Worm (Caenorhabditis elegans) whole organism, late embryonic: ENCODE data around the gene Y46H3D.1.

Experiments
- C08G9.2 ChIP-seq: sonication (generic microtip); optimal IDR thresholded peaks from 2 replicates; lab custom pipeline; 2016; ENCODE audit warnings: mild to moderate bottlenecking, missing genetic modification characterization, moderate library complexity, missing compliant biosample characterization
- F13H6.1 ChIP-seq: sonication (generic microtip); optimal IDR thresholded peaks from 2 replicates; lab custom pipeline; 2016; ENCODE audit warnings: missing genetic modification characterization, missing compliant biosample characterization
- K09A11.1 ChIP-seq: sonication (generic microtip); optimal IDR thresholded peaks from 2 replicates; lab custom pipeline; 2017; ENCODE audit warnings: antibody characterized with exemption, mild to moderate bottlenecking, missing genetic modification characterization, missing compliant biosample characterization; ENCODE audit not compliant: insufficient read depth
- Y22D7AL.16 ChIP-seq: sonication (generic microtip); optimal IDR thresholded peaks from 2 replicates; lab custom pipeline; 2016; ENCODE audit warnings: missing genetic modification characterization, missing compliant biosample characterization
- ama-1 ChIP-seq: fragments of 150-350 bp; optimal IDR thresholded peaks from 2 replicates; lab custom pipeline; 2014
- ceh-18 ChIP-seq: sonication (generic microtip); optimal IDR thresholded peaks from 2 replicates; lab custom pipeline; 2016; ENCODE audit warnings: missing genetic modification characterization, missing compliant biosample characterization
- ceh-22 ChIP-seq: sonication (generic microtip); optimal IDR thresholded peaks from 2 replicates; lab custom pipeline; 2017; ENCODE audit warnings: missing biosample characterization, missing genetic modification characterization
- ceh-24 ChIP-seq: sonication (generic microtip); optimal IDR thresholded peaks from 2 replicates; lab custom pipeline; 2016; ENCODE audit warnings: mild to moderate bottlenecking, missing genetic modification characterization, missing compliant biosample characterization
- ceh-31 ChIP-seq: sonication (generic microtip); optimal IDR thresholded peaks from 2 replicates; lab custom pipeline; 2016; ENCODE audit warnings: missing genetic modification characterization, missing compliant biosample characterization
- ceh-48 ChIP-seq: sonication (generic microtip); optimal IDR thresholded peaks from 2 replicates; lab custom pipeline; 2016; ENCODE audit warnings: missing genetic modification characterization, inconsistent platforms, missing compliant biosample characterization
- ceh-6 ChIP-seq: fragments of 200-800 bp; sonication (Bioruptor generic); optimal IDR thresholded peaks from 2 replicates; lab custom pipeline; 2018; ENCODE audit warnings: mild to moderate bottlenecking, missing genetic modification characterization, missing compliant biosample characterization
- dmd-4 ChIP-seq: sonication (generic microtip); optimal IDR thresholded peaks from 2 replicates; lab custom pipeline; 2016; ENCODE audit warnings: borderline replicate concordance, missing genetic modification characterization, missing compliant biosample characterization
- dve-1 ChIP-seq: sonication (generic microtip); optimal IDR thresholded peaks from 2 replicates; lab custom pipeline; 2017; ENCODE audit warnings: antibody characterized with exemption, mild to moderate bottlenecking, missing genetic modification characterization, missing compliant biosample characterization
- elt-4 ChIP-seq: sonication (generic microtip); optimal IDR thresholded peaks from 2 replicates; lab custom pipeline; 2016; ENCODE audit warnings: missing genetic modification characterization, missing compliant biosample characterization
- eyg-1 ChIP-seq: sonication (generic microtip); optimal IDR thresholded peaks from 2 replicates; lab custom pipeline; 2016; ENCODE audit warnings: missing genotype, missing genetic modification characterization, missing compliant biosample characterization
- fax-1 ChIP-seq: sonication (generic microtip); optimal IDR thresholded peaks from 2 replicates; lab custom pipeline; 2016; ENCODE audit warnings: missing genotype, missing genetic modification characterization, missing compliant biosample characterization
- fkh-6 ChIP-seq: sonication (generic microtip); optimal IDR thresholded peaks from 2 replicates; lab custom pipeline; 2016; ENCODE audit warnings: missing genetic modification characterization, missing compliant biosample characterization
- gmeb-2 ChIP-seq: sonication (generic microtip); optimal IDR thresholded peaks from 2 replicates; lab custom pipeline; 2016; ENCODE audit warnings: missing genetic modification characterization, inconsistent platforms, missing compliant biosample characterization
- hlh-13 ChIP-seq: fragments of 200-800 bp; sonication (Bioruptor generic); optimal IDR thresholded peaks from 2 replicates; lab custom pipeline; 2018; ENCODE audit warnings: mild to moderate bottlenecking, missing genetic modification characterization, missing compliant biosample characterization
- hlh-30 ChIP-seq: sonication (generic microtip); optimal IDR thresholded peaks from 2 replicates; lab custom pipeline; 2017; ENCODE audit warnings: antibody characterized with exemption, missing genetic modification characterization, missing compliant biosample characterization; ENCODE audit not compliant: insufficient read depth
- hlh-6 ChIP-seq: sonication (generic microtip); optimal IDR thresholded peaks from 2 replicates; lab custom pipeline; 2016; ENCODE audit warnings: missing genotype, missing genetic modification characterization, missing compliant biosample characterization
- lim-6 ChIP-seq: sonication (generic microtip); optimal IDR thresholded peaks from 2 replicates; lab custom pipeline; 2016; ENCODE audit warnings: missing genetic modification characterization, missing compliant biosample characterization
- lin-11 ChIP-seq: fragments of 200-800 bp; sonication (Bioruptor generic); optimal IDR thresholded peaks from 2 replicates; lab custom pipeline; 2018; ENCODE audit warnings: mild to moderate bottlenecking, missing genetic modification characterization, missing compliant biosample characterization
- madf-2 ChIP-seq: sonication (generic microtip); optimal IDR thresholded peaks from 2 replicates; lab custom pipeline; 2017; ENCODE audit warnings: missing genetic modification characterization, missing compliant biosample characterization
- mec-3 ChIP-seq: sonication (generic microtip); optimal IDR thresholded peaks from 2 replicates; lab custom pipeline; 2016; ENCODE audit warnings: borderline replicate concordance, missing genetic modification characterization, missing compliant biosample characterization
- nfya-1 ChIP-seq: sonication (generic microtip); optimal IDR thresholded peaks from 2 replicates; lab custom pipeline; 2017; ENCODE audit warnings: missing genetic modification characterization, mild to moderate bottlenecking, missing compliant biosample characterization, antibody characterized with exemption, moderate library complexity
- nhr-11 ChIP-seq: fragments of 150-350 bp; optimal IDR thresholded peaks from 2 replicates; lab custom pipeline; 2014; ENCODE audit warnings: missing biosample characterization, missing genetic modification characterization
- nhr-232 ChIP-seq: sonication (generic microtip); optimal IDR thresholded peaks from 2 replicates; lab custom pipeline; 2016; ENCODE audit warnings: missing genetic modification characterization, missing compliant biosample characterization
- odd-2 ChIP-seq: sonication (generic microtip); optimal IDR thresholded peaks from 2 replicates; lab custom pipeline; 2017; ENCODE audit warnings: antibody characterized with exemption, mild to moderate bottlenecking, missing genetic modification characterization, missing compliant biosample characterization
- pag-3 ChIP-seq: sonication (generic microtip); optimal IDR thresholded peaks from 2 replicates; lab custom pipeline; 2016; ENCODE audit warnings: missing compliant biosample characterization, missing genetic modification characterization, borderline replicate concordance
- pat-9 ChIP-seq: fragments of 200-800 bp; sonication (Bioruptor generic); optimal IDR thresholded peaks from 2 replicates; lab custom pipeline; 2018; ENCODE audit warnings: mild to moderate bottlenecking, missing genetic modification characterization, moderate library complexity, missing compliant biosample characterization
- pha-2 ChIP-seq: sonication (generic microtip); optimal IDR thresholded peaks from 2 replicates; lab custom pipeline; 2017; ENCODE audit warnings: mild to moderate bottlenecking, missing genetic modification characterization, missing compliant biosample characterization
- pros-1 ChIP-seq: fragments of 150-350 bp; optimal IDR thresholded peaks from 2 replicates; lab custom pipeline; 2014; ENCODE audit warnings: missing biosample characterization, missing genetic modification reagents, missing genetic modification characterization
- ref-2 ChIP-seq: sonication (generic microtip); optimal IDR thresholded peaks from 2 replicates; lab custom pipeline; 2016; ENCODE audit warnings: missing genetic modification characterization, missing compliant biosample characterization
- sox-2 ChIP-seq: fragments of 200-800 bp; sonication (Bioruptor generic); IDR thresholded peaks from 2 replicates; pipeline ENCODE4 v1.3.6; 2022; ENCODE audit warnings: missing genetic modification reagents, missing genetic modification characterization, missing compliant biosample characterization
- sox-4 ChIP-seq: sonication (generic microtip); optimal IDR thresholded peaks from 2 replicates; lab custom pipeline; 2017; ENCODE audit warnings: mild to moderate bottlenecking, missing genetic modification characterization, inconsistent platforms, missing compliant biosample characterization
- tbx-2 ChIP-seq: sonication (generic microtip); optimal IDR thresholded peaks from 2 replicates; lab custom pipeline; 2016; ENCODE audit warnings: missing genetic modification characterization, missing compliant biosample characterization
- tbx-7 ChIP-seq: sonication (generic microtip); optimal IDR thresholded peaks from 2 replicates; lab custom pipeline; 2016; ENCODE audit warnings: missing genotype, missing genetic modification characterization, missing compliant biosample characterization
- ttx-3 ChIP-seq: sonication (generic microtip); optimal IDR thresholded peaks from 2 replicates; lab custom pipeline; 2016; ENCODE audit warnings: missing genetic modification reagents, missing genetic modification characterization, missing compliant biosample characterization
- unc-42 ChIP-seq: sonication (generic microtip); optimal IDR thresholded peaks from 2 replicates; lab custom pipeline; 2016; ENCODE audit warnings: missing genotype, missing genetic modification characterization, missing compliant biosample characterization
- unc-86 ChIP-seq: sonication (generic microtip); optimal IDR thresholded peaks from 2 replicates; lab custom pipeline; 2016; ENCODE audit warnings: missing genetic modification characterization, missing compliant biosample characterization
- zip-5 ChIP-seq: sonication (generic microtip); optimal IDR thresholded peaks from 2 replicates; lab custom pipeline; 2016; ENCODE audit warnings: missing genetic modification characterization, missing compliant biosample characterization

Y46H3D.1 gene

ce11 chrV:1621494-1621893 lies 20.8 kb upstream of the Y46H3D.1 start, which contains the start of gene nhr-117:
TSS of gene nhr-117 (minus strand) at chrV:1621520.
- TF ChIP-seq tbx-7 (tag; lab: Kevin White, UChicago) (no peak), pag-3 (no peak)

- TF ChIP-seq hlh-30 (tag; lab: Kevin White, UChicago) = no peak
- no peak for TF ChIP-seq ceh-48 (tag; lab: Kevin White, UChicago)
- no peak for TF ChIP-seq sox-4 (tag; lab: Kevin White, UChicago)
- TF ChIP-seq gmeb-2 (tag; lab: Kevin White, UChicago) = no peak
- no peak for TF ChIP-seq sox-2 (GFP tag; lab: Robert Waterston, UW)
- no peak for TF ChIP-seq nfya-1 (tag; lab: Kevin White, UChicago)
- no peak for TF ChIP-seq ceh-18 (tag; lab: Kevin White, UChicago)
- TF ChIP-seq ttx-3 = no peak
- TF ChIP-seq dmd-4 = no peak
- TF ChIP-seq lin-11 = no peak
- TF ChIP-seq tbx-2 (tag; lab: Kevin White, UChicago) = no peak
- no peak for TF ChIP-seq nhr-11 (tag; lab: Kevin White, UChicago)
- no peak for TF ChIP-seq eyg-1
These were observed 18.9 kb upstream of the Y46H3D.1 start for ce11 chrV:1623429-1623828.

ce11 chrV:1624340-1624739 lies 18.0 kb upstream of the Y46H3D.1 start, which contains the start of gene nhr-110:
TSS of gene nhr-110 (minus strand) at chrV:1624440.
- TF ChIP-seq elt-4 (tag; lab: Kevin White, UChicago) = no peak
- no peak for TF ChIP-seq ceh-24
- TF ChIP-seq ceh-6 (GFP tag; lab: Kevin White, UChicago) = no peak
- no peak for TF ChIP-seq mec-3
- no peak for TF ChIP-seq dve-1 (tag; lab: Kevin White, UChicago)
- TF ChIP-seq pag-3 = no peak
- no peak for TF ChIP-seq lim-6 (tag; lab: Kevin White, UChicago)
- TF ChIP-seq nhr-232 = no peak
- TF ChIP-seq pha-2 (tag; lab: Kevin White, UChicago) = no peak
- TF ChIP-seq zip-5 (tag; lab: Kevin White, UChicago) = no peak
- TF ChIP-seq eyg-1 = no peak
- TF ChIP-seq ceh-18 (tag; lab: Kevin White, UChicago) = no peak
- TF ChIP-seq odd-2 (tag; lab: Kevin White, UChicago) = no peak
- TF ChIP-seq tbx-7 (tag; lab: Kevin White, UChicago) = no peak
- no peak for TF ChIP-seq unc-42 (tag; lab: Kevin White, UChicago)

- TF ChIP-seq ceh-24 = no peak
- TF ChIP-seq eyg-1 = no peak
- TF ChIP-seq ceh-18 (tag; lab: Kevin White, UChicago) = no peak
- TF ChIP-seq F13H6.1 (tag; lab: Kevin White, UChicago) = no peak
- no peak for TF ChIP-seq unc-86 (tag; lab: Kevin White, UChicago)
- TF ChIP-seq madf-2 (tag; lab: Kevin White, UChicago) = no peak
- no peak for TF ChIP-seq sox-4 (tag; lab: Kevin White, UChicago)
- TF ChIP-seq, all 69 proteins: peak for 0
These were observed 15.6 kb upstream of the Y46H3D.1 start, which contains the start of gene nhr-237 for ce11 chrV:1626720-1627119. TSS of gene nhr-237 (minus strand) at chrV:1626820.

ce11 chrV:1627269-1627668 lies 15.0 kb upstream of the Y46H3D.1 start:
- TF ChIP-seq ref-2 = no peak
- no peak for TF ChIP-seq hlh-6 (tag; lab: Kevin White, UChicago)
- no peak for TF ChIP-seq K09A11.1 (tag; lab: Kevin White, UChicago)
- peak; percentile 62 for TF ChIP-seq F13H6.1 (tag; lab: Kevin White, UChicago)
- TF ChIP-seq C08G9.2 (tag; lab: Kevin White, UChicago) = no peak
- no peak for TF ChIP-seq elt-4 (tag; lab: Kevin White, UChicago)
- TF ChIP-seq lin-11 = no peak
- TF ChIP-seq Y22D7AL.16 = no peak
- no peak for TF ChIP-seq pat-9 (tag; lab: Kevin White, UChicago)
- TF ChIP-seq pros-1 (tag; lab: Kevin White, UChicago) = no peak
- TF ChIP-seq sox-4 (tag; lab: Kevin White, UChicago) = no peak
- peak; percentile 10 for TF ChIP-seq tbx-2 (tag; lab: Kevin White, UChicago)
- peak; percentile 38 for TF ChIP-seq dve-1 (tag; lab: Kevin White, UChicago)
- peak; percentile 25 for TF ChIP-seq nfya-1 (tag; lab: Kevin White, UChicago)
- TF ChIP-seq fax-1 (tag; lab: Kevin White, UChicago) = no peak
- no peak for TF ChIP-seq ceh-22 (tag; lab: Kevin White, UChicago)
- TF ChIP-seq nhr-232 = no peak
- no peak for TF ChIP-seq pha-2 (tag; lab: Kevin White, UChicago)
- no peak for TF ChIP-seq ceh-31 (tag; lab: Kevin White, UChicago)
- TF ChIP-seq tbx-7 (tag; lab: Kevin White, UChicago) = no peak
- TF ChIP-seq hlh-13 (GFP tag; lab: Kevin White, UChicago) = no peak
- TF ChIP-seq pag-3 = no peak
- TF ChIP-seq ceh-18 (tag; lab: Kevin White, UChicago) = peak; percentile 0
- no peak for TF ChIP-seq ama-1
- TF ChIP-seq lim-6 (tag; lab: Kevin White, UChicago) = no peak
- TF ChIP-seq fkh-6 = no peak
- no peak for TF ChIP-seq odd-2 (tag; lab: Kevin White, UChicago)
